Fruit fly (Drosophila melanogaster): ENCODE measurements around the gene MBD-like.

Gene MBD-like

DNA sequence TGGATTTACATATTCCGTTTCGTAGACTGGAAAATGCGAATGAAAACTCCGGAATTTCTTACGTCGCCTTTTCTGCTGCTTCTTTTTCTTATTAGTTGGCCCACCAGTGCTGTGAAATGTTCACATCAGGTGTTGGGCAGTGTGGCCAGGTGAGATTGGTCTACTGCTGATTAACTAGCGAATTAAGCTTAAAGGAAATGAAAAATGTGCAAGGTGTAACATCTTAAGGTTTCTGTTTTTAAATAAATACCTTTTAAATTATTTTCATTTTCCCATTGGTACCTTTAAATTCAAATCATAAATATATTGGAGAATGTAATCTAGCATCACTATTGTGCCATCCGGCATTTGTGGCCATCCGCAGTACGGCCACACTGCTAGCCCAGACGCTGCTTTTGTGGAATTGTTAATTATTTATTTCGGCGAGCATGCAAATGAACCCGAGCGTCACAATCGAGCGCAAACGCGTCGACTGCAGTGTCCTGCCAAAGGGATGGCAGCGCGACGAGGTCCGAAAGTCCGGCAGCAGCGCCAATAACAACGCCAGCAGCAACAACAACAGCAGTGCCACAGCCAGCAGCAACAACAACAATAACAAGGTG is at the start of gene MBD-like, which contains the start of gene AP-1mu:
Gene MBD-like, plus strand, starts transcription at position 348 of the 602 bp plus-strand sequence.
Gene AP-1mu, minus strand, starts transcription at position 113 of the 602 bp plus-strand sequence.
- TF ChIP-seq brk (GFP tag; optimal IDR thresholded peaks at IDR 0.05) = no peak
- peak; percentile 81 for TF ChIP-seq h (GFP tag; optimal IDR thresholded peaks at IDR 0.05)
- TF ChIP-seq ey (GFP tag; optimal IDR thresholded peaks at IDR 0.05) = peak; percentile 73
- TF ChIP-seq GATAd (GFP tag; optimal IDR thresholded peaks at IDR 0.05) = no peak
- TF ChIP-seq Mio (GFP tag; optimal IDR thresholded peaks at IDR 0.05) = no peak
- peak; percentile 40 for TF ChIP-seq sv (GFP tag; optimal IDR thresholded peaks at IDR 0.05)
- peak; percentile 73 for TF ChIP-seq Jra (GFP tag; optimal IDR thresholded peaks at IDR 0.05)
- no peak for TF ChIP-seq CG32264 (GFP tag; optimal IDR thresholded peaks at IDR 0.05)
- no peak for TF ChIP-seq dsf (GFP tag; optimal IDR thresholded peaks at IDR 0.05; ENCODE audit: borderline replicate concordance)
- TF ChIP-seq Hr83 (GFP tag; optimal IDR thresholded peaks at IDR 0.05; ENCODE audit: poor library complexity, severe bottlenecking) = no peak
- TF ChIP-seq dmrt93B (GFP tag; optimal IDR thresholded peaks at IDR 0.05) = no peak
- no peak for TF ChIP-seq Hnf4 (GFP tag; optimal IDR thresholded peaks at IDR 0.05)
- no peak for TF ChIP-seq Dif (GFP tag; optimal IDR thresholded peaks at IDR 0.05; ENCODE audit: partially characterized antibody)
- no peak for TF ChIP-seq Vsx2 (GFP tag; optimal IDR thresholded peaks at IDR 0.05; ENCODE audit: partially characterized antibody)
- no peak for TF ChIP-seq sage (GFP tag; optimal IDR thresholded peaks at IDR 0.05)
- no peak for TF ChIP-seq lola (GFP tag; optimal IDR thresholded peaks at IDR 0.05)
- TF ChIP-seq psq (GFP tag; optimal IDR thresholded peaks at IDR 0.05) = peak; percentile 66
- TF ChIP-seq br (GFP tag; optimal IDR thresholded peaks at IDR 0.05) = no peak
- no peak for TF ChIP-seq CrebA (GFP tag; optimal IDR thresholded peaks at IDR 0.05; ENCODE audit: borderline replicate concordance)
- TF ChIP-seq Sp1 (GFP tag; optimal IDR thresholded peaks at IDR 0.05) = peak; percentile 67
- peak; percentile 67 for TF ChIP-seq Myc (optimal IDR thresholded peaks at IDR 0.05)
- peak in 1 of 2 experiments; percentile 78 for TF ChIP-seq foxo (GFP tag; optimal IDR thresholded peaks at IDR 0.05)
- TF ChIP-seq OdsH (GFP tag; optimal IDR thresholded peaks at IDR 0.05) = peak; percentile 57
- no peak for TF ChIP-seq tai (GFP tag; optimal IDR thresholded peaks at IDR 0.05)
- TF ChIP-seq Abd-B (GFP tag; optimal IDR thresholded peaks at IDR 0.05) = no peak
- TF ChIP-seq rgr (GFP tag; optimal IDR thresholded peaks at IDR 0.05) = peak; percentile 71
- no peak for TF ChIP-seq jim (GFP tag; optimal IDR thresholded peaks at IDR 0.05)
- peak; percentile 75 for TF ChIP-seq fru (GFP tag; optimal IDR thresholded peaks at IDR 0.05)
- peak; percentile 73 for TF ChIP-seq HLH106 (tag; optimal IDR thresholded peaks at IDR 0.05)
- TF ChIP-seq pan (optimal IDR thresholded peaks at IDR 0.05) = no peak
- peak; percentile 61 for TF ChIP-seq CG9705 (GFP tag; optimal IDR thresholded peaks at IDR 0.05)
- no peak for TF ChIP-seq Rel (GFP tag; optimal IDR thresholded peaks at IDR 0.05)
- peak; percentile 50 for TF ChIP-seq Rel (tag; optimal IDR thresholded peaks at IDR 0.05)
- peak; percentile 67 for TF ChIP-seq woc (GFP tag; optimal IDR thresholded peaks at IDR 0.05)

DNA sequence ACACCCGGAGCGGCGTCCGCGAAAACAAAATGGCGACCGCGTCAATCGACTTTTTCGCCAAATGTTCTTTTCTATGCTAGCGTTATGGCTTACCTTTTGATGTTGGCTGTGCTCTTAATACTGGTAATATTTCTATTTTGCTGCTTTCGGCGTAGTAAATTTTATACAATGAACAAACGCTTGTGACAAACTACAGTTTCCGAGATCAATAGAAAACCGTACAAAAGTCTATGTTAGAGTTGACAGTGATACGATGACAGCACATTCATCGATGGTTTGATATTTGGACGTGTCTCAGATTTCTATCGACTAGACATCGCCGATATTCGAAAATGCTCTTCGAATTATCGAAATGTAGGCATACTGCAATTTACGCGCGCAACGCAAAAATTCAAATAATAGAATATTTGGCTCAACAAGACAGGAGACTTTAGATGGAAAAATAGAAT is 49.5 kb upstream of the MBD-like start, which contains the start of gene rump:
Gene rump, minus strand, starts transcription at position 255 of the 449 bp plus-strand sequence.
- no peak for TF ChIP-seq Abd-B (GFP tag; optimal IDR thresholded peaks at IDR 0.05)
- TF ChIP-seq CG9705 (GFP tag; optimal IDR thresholded peaks at IDR 0.05) = no peak
- TF ChIP-seq pan (optimal IDR thresholded peaks at IDR 0.05) = no peak
- peak; percentile 24 for TF ChIP-seq Dif (GFP tag; optimal IDR thresholded peaks at IDR 0.05; ENCODE audit: partially characterized antibody)
- no peak for TF ChIP-seq ey (GFP tag; optimal IDR thresholded peaks at IDR 0.05)
- peak; percentile 15 for TF ChIP-seq dsf (GFP tag; optimal IDR thresholded peaks at IDR 0.05; ENCODE audit: borderline replicate concordance)
- peak; percentile 59 for TF ChIP-seq sage (GFP tag; optimal IDR thresholded peaks at IDR 0.05)
- no peak for TF ChIP-seq Hr78 (GFP tag; optimal IDR thresholded peaks at IDR 0.05)
- peak; percentile 83 for TF ChIP-seq brk (GFP tag; optimal IDR thresholded peaks at IDR 0.05)
- no peak for TF ChIP-seq lola (GFP tag; optimal IDR thresholded peaks at IDR 0.05)
- TF ChIP-seq usp (GFP tag; optimal IDR thresholded peaks at IDR 0.05) = no peak
- no peak for TF ChIP-seq br (GFP tag; optimal IDR thresholded peaks at IDR 0.05)
- no peak for TF ChIP-seq HLH106 (tag; optimal IDR thresholded peaks at IDR 0.05)
- no peak for TF ChIP-seq psq (GFP tag; optimal IDR thresholded peaks at IDR 0.05)
- TF ChIP-seq rgr (GFP tag; optimal IDR thresholded peaks at IDR 0.05) = peak; percentile 65
- peak; percentile 3 for TF ChIP-seq Sp1 (GFP tag; optimal IDR thresholded peaks at IDR 0.05)
- no peak for TF ChIP-seq Vsx2 (GFP tag; optimal IDR thresholded peaks at IDR 0.05; ENCODE audit: partially characterized antibody)
- no peak for TF ChIP-seq jim (GFP tag; optimal IDR thresholded peaks at IDR 0.05)
- peak; percentile 79 for TF ChIP-seq Myc (optimal IDR thresholded peaks at IDR 0.05)
- no peak for TF ChIP-seq Rel (GFP tag; optimal IDR thresholded peaks at IDR 0.05)
- TF ChIP-seq Rel (tag; optimal IDR thresholded peaks at IDR 0.05) = peak; percentile 41
- TF ChIP-seq N (GFP tag; optimal IDR thresholded peaks at IDR 0.05) = no peak
- no peak for TF ChIP-seq CG32264 (GFP tag; optimal IDR thresholded peaks at IDR 0.05)
- TF ChIP-seq Hr83 (GFP tag; optimal IDR thresholded peaks at IDR 0.05; ENCODE audit: poor library complexity, severe bottlenecking) = peak; percentile 79
- peak; percentile 18 for TF ChIP-seq woc (GFP tag; optimal IDR thresholded peaks at IDR 0.05)
- TF ChIP-seq h (GFP tag; optimal IDR thresholded peaks at IDR 0.05) = peak; percentile 17
- no peak for TF ChIP-seq Dfd (GFP tag; optimal IDR thresholded peaks at IDR 0.05)
- TF ChIP-seq OdsH (GFP tag; optimal IDR thresholded peaks at IDR 0.05) = no peak
- TF ChIP-seq Hnf4 (GFP tag; optimal IDR thresholded peaks at IDR 0.05) = peak; percentile 57
- no peak for TF ChIP-seq dmrt93B (GFP tag; optimal IDR thresholded peaks at IDR 0.05)
- no peak for TF ChIP-seq sv (GFP tag; optimal IDR thresholded peaks at IDR 0.05)
- no peak for TF ChIP-seq Mio (GFP tag; optimal IDR thresholded peaks at IDR 0.05)
- no peak for TF ChIP-seq dl (GFP tag; optimal IDR thresholded peaks at IDR 0.05; ENCODE audit: insufficient read depth in 1 of 2, partially characterized antibody in 2 of 2)
- TF ChIP-seq fru (GFP tag; optimal IDR thresholded peaks at IDR 0.05) = no peak
- TF ChIP-seq foxo (GFP tag; optimal IDR thresholded peaks at IDR 0.05) = no peak
- TF ChIP-seq GATAd (GFP tag; optimal IDR thresholded peaks at IDR 0.05) = no peak
- peak; percentile 81 for TF ChIP-seq tai (GFP tag; optimal IDR thresholded peaks at IDR 0.05)
- TF ChIP-seq CrebA (GFP tag; optimal IDR thresholded peaks at IDR 0.05; ENCODE audit: borderline replicate concordance) = no peak
- peak; percentile 49 for TF ChIP-seq Jra (GFP tag; optimal IDR thresholded peaks at IDR 0.05)

Measured in whole organism, wandering third instar larva.